Worm (Caenorhabditis elegans) whole organism, L4 larva: ENCODE measurements around the gene sra-29.

ENCODE experiments used
- R02D3.7 ChIP-seq: fragments of 150-350 bp; sonication (generic microtip); optimal IDR thresholded peaks from 3 replicates; lab custom pipeline; 2014; ENCODE audit warnings: missing biosample characterization, missing genetic modification characterization
- aly-2 ChIP-seq: sonication (generic microtip); optimal IDR thresholded peaks from 2 replicates; lab custom pipeline; 2018; ENCODE audit warnings: missing biosample characterization, missing genetic modification characterization
- ceh-82 ChIP-seq: sonication (generic microtip); optimal IDR thresholded peaks from 2 replicates; lab custom pipeline; 2017; ENCODE audit warnings: missing biosample characterization, missing genetic modification characterization
- dmd-8 ChIP-seq: fragments of 200-800 bp; sonication (Bioruptor generic); IDR thresholded peaks from 2 replicates; pipeline ENCODE4 v1.3.6; 2022; ENCODE audit warnings: missing genetic modification characterization, missing compliant biosample characterization
- lsy-2 ChIP-seq, 2 experiments: fragments of 150-350 bp in 1 of 2; sonication (generic microtip) in 1 of 2; optimal IDR thresholded peaks; 2 replicates each; lab custom pipeline; 2014 to 2017; ENCODE audit warnings: missing biosample characterization in 2 of 2, missing genetic modification characterization in 2 of 2
- mdl-1 ChIP-seq, 2 experiments: fragments of 150-350 bp in 1 of 2; sonication (generic microtip) in 1 of 2; optimal IDR thresholded peaks; 2 replicates each; lab custom pipeline; 2014 to 2017; ENCODE audit warnings: missing biosample characterization in 2 of 2, missing genetic modification characterization in 2 of 2
- snpc-4 ChIP-seq: fragments of 150-350 bp; optimal IDR thresholded peaks from 2 replicates; lab custom pipeline; 2014; ENCODE audit warnings: missing biosample characterization, missing genetic modification characterization

DNA sequence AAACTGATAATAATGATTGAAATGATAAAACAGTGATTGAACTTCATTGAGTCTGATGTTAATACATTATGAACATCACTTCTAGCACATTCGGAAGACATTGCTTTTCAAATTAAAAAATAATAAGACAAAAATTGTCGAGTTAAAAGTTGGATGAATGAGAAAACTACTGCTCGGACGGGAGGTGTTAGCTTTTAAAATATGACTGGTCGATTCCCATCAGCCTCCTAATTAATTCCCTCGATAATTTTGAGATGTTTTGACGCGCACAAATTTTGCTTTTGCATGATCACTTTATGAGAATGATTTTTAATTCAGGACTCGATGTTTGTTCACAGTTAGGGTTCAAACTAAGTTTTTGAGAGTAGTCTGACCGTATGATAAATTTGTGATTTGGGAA lies 1.9 kb downstream of the sra-29 start, which contains the start of gene sra-28:
- no peak for TF ChIP-seq snpc-4 (tag; lab: Kevin White, UChicago)
- TF ChIP-seq mdl-1 (tag; optimal IDR thresholded peaks at IDR 0.05; lab: Kevin White, UChicago) = no peak
- no peak for TF ChIP-seq ceh-82 (tag; lab: Kevin White, UChicago)
- TF ChIP-seq aly-2 (tag; lab: Kevin White, UChicago) = no peak
- TF ChIP-seq R02D3.7 (tag; lab: Kevin White, UChicago) = no peak
- TF ChIP-seq dmd-8 (GFP tag; lab: Robert Waterston, UW) = no peak
- no peak for TF ChIP-seq lsy-2 (tag; optimal IDR thresholded peaks at IDR 0.05; lab: Kevin White, UChicago)
